Worm (Caenorhabditis elegans) whole organism, L4 larva: ENCODE data around the gene T16A1.5.

ENCODE experiments used
- D1046.2 ChIP-seq: fragments of 200-800 bp; sonication (Bioruptor generic); IDR thresholded peaks from 2 replicates; pipeline ENCODE4 v1.3.6; 2022; ENCODE audit warnings: missing genetic modification characterization, missing compliant biosample characterization
- F10B5.3 ChIP-seq: sonication (generic microtip); optimal IDR thresholded peaks from 2 replicates; lab custom pipeline; 2016; ENCODE audit warnings: mild to moderate bottlenecking, missing genetic modification characterization, missing compliant biosample characterization
- F49E8.2 ChIP-seq: sonication (generic microtip); optimal IDR thresholded peaks from 2 replicates; lab custom pipeline; 2016; ENCODE audit warnings: missing compliant biosample characterization, mild to moderate bottlenecking, missing genetic modification characterization, borderline replicate concordance
- R02D3.7 ChIP-seq: fragments of 150-350 bp; sonication (generic microtip); optimal IDR thresholded peaks from 3 replicates; lab custom pipeline; 2014; ENCODE audit warnings: missing biosample characterization, missing genetic modification characterization
- T26A8.4 ChIP-seq: fragments of 200-800 bp; sonication (Bioruptor generic); IDR thresholded peaks from 2 replicates; pipeline ENCODE4 v1.3.6; 2022; ENCODE audit warnings: missing genetic modification characterization, missing compliant biosample characterization
- ZK546.5 ChIP-seq, 2 experiments: sonication (generic microtip); optimal IDR thresholded peaks; 2 replicates each; lab custom pipeline; 2017; ENCODE audit warnings: missing biosample characterization in 2 of 2, missing genetic modification characterization in 2 of 2
- aly-2 ChIP-seq: sonication (generic microtip); optimal IDR thresholded peaks from 2 replicates; lab custom pipeline; 2018; ENCODE audit warnings: missing biosample characterization, missing genetic modification characterization
- attf-4 ChIP-seq: sonication (generic microtip); optimal IDR thresholded peaks from 3 replicates; lab custom pipeline; 2017; ENCODE audit warnings: missing biosample characterization, missing genetic modification characterization
- ceh-28 ChIP-seq: fragments of 150-350 bp; optimal IDR thresholded peaks from 2 replicates; lab custom pipeline; 2014; ENCODE audit warnings: missing biosample characterization, missing genetic modification reagents, missing genetic modification characterization
- ceh-44 ChIP-seq: fragments of 200-800 bp; sonication (Bioruptor generic); IDR thresholded peaks from 2 replicates; pipeline ENCODE4 v1.3.6; 2022; ENCODE audit warnings: missing genetic modification reagents, missing genetic modification characterization, missing compliant biosample characterization
- ceh-62 ChIP-seq: sonication (generic microtip); optimal IDR thresholded peaks from 2 replicates; lab custom pipeline; 2017; ENCODE audit warnings: missing biosample characterization, missing genetic modification characterization
- ctbp-1 ChIP-seq: fragments of 200-800 bp; sonication (Bioruptor generic); IDR thresholded peaks from 2 replicates; pipeline ENCODE4 v1.3.6; 2022; ENCODE audit warnings: missing genetic modification reagents, missing genetic modification characterization, missing compliant biosample characterization
- daf-16 ChIP-seq, 3 experiments: sonication (generic microtip); optimal IDR thresholded peaks; 2 replicates each; lab custom pipeline; 2016 to 2017; ENCODE audit warnings: missing genetic modification characterization in 3 of 3, missing genetic modification reagents in 3 of 3, mild to moderate bottlenecking in 2 of 3, missing compliant biosample characterization in 2 of 3, missing biosample characterization in 1 of 3, moderate library complexity in 1 of 3
- dmd-6 ChIP-seq: fragments of 200-800 bp; sonication (Bioruptor generic); IDR thresholded peaks from 2 replicates; pipeline ENCODE4 v1.3.6; 2022; ENCODE audit warnings: missing genetic modification reagents, missing genetic modification characterization, missing compliant biosample characterization
- dmd-9 ChIP-seq: fragments of 200-800 bp; sonication (Bioruptor generic); IDR thresholded peaks from 2 replicates; pipeline ENCODE4 v1.3.6; 2022; ENCODE audit warnings: missing genetic modification reagents, missing genetic modification characterization, missing compliant biosample characterization
- dpl-1 ChIP-seq: fragments of 150-350 bp; optimal IDR thresholded peaks from 2 replicates; lab custom pipeline; 2014; ENCODE audit warnings: missing biosample characterization, missing genetic modification reagents, missing genetic modification characterization
- hif-1 ChIP-seq, 2 experiments: sonication (generic microtip); optimal IDR thresholded peaks; 2 replicates each; lab custom pipeline; 2016 to 2017; ENCODE audit warnings: missing compliant biosample characterization in 2 of 2, missing genetic modification characterization in 2 of 2, missing genetic modification reagents in 2 of 2, missing genotype in 2 of 2, mild to moderate bottlenecking in 1 of 2
- hlh-11 ChIP-seq: fragments of 200-800 bp; sonication (Bioruptor generic); optimal IDR thresholded peaks from 2 replicates; lab custom pipeline; 2018; ENCODE audit warnings: mild to moderate bottlenecking, missing genetic modification characterization, missing compliant biosample characterization
- hmg-1.1 ChIP-seq: fragments of 200-800 bp; sonication (Bioruptor generic); IDR thresholded peaks from 2 replicates; pipeline ENCODE4 v1.3.6; 2022; ENCODE audit warnings: missing genetic modification reagents, missing genetic modification characterization, missing compliant biosample characterization
- lim-7 ChIP-seq: fragments of 200-800 bp; sonication (Bioruptor generic); IDR thresholded peaks from 2 replicates; pipeline ENCODE4 v1.3.6; 2022; ENCODE audit warnings: missing genetic modification characterization, missing compliant biosample characterization
- lin-1 ChIP-seq: fragments of 200-800 bp; sonication (Bioruptor generic); IDR thresholded peaks from 2 replicates; pipeline ENCODE4 v1.3.6; 2022; ENCODE audit warnings: missing genetic modification reagents, missing genetic modification characterization, missing compliant biosample characterization
- lin-39 ChIP-seq: fragments of 150-350 bp; optimal IDR thresholded peaks from 2 replicates; lab custom pipeline; 2014; ENCODE audit warnings: missing biosample characterization, missing genetic modification reagents, missing genetic modification characterization
- nhr-28 ChIP-seq: fragments of 150-350 bp; optimal IDR thresholded peaks from 2 replicates; lab custom pipeline; 2014; ENCODE audit warnings: missing biosample characterization, missing genetic modification characterization
- nhr-76 ChIP-seq: fragments of 150-350 bp; optimal IDR thresholded peaks from 2 replicates; lab custom pipeline; 2014; ENCODE audit warnings: missing biosample characterization, missing genetic modification characterization
- nhr-77 ChIP-seq: fragments of 150-350 bp; optimal IDR thresholded peaks from 2 replicates; lab custom pipeline; 2014; ENCODE audit warnings: missing biosample characterization, missing genetic modification characterization
- php-3 ChIP-seq: fragments of 200-800 bp; sonication (Bioruptor generic); IDR thresholded peaks from 2 replicates; pipeline ENCODE4 v1.3.6; 2022; ENCODE audit warnings: missing genetic modification reagents, missing genetic modification characterization, missing compliant biosample characterization
- pqm-1 ChIP-seq: sonication (generic microtip); optimal IDR thresholded peaks from 2 replicates; lab custom pipeline; 2017; ENCODE audit warnings: missing biosample characterization, missing genetic modification characterization
- rbr-2 ChIP-seq: sonication (generic microtip); optimal IDR thresholded peaks from 2 replicates; lab custom pipeline; 2016; ENCODE audit warnings: missing genotype, missing genetic modification characterization, missing compliant biosample characterization
- saeg-2 ChIP-seq: fragments of 200-800 bp; sonication (Bioruptor generic); IDR thresholded peaks from 2 replicates; pipeline ENCODE4 v1.3.6; 2022; ENCODE audit warnings: missing genetic modification reagents, missing genetic modification characterization, missing compliant biosample characterization
- set-16 ChIP-seq: fragments of 200-800 bp; sonication (Bioruptor generic); IDR thresholded peaks from 2 replicates; pipeline ENCODE4 v1.3.6; 2022; ENCODE audit warnings: missing genetic modification reagents, missing genetic modification characterization, missing compliant biosample characterization
- unc-130 ChIP-seq: sonication (generic microtip); optimal IDR thresholded peaks from 2 replicates; lab custom pipeline; 2016; ENCODE audit warnings: missing genetic modification reagents, missing genetic modification characterization, missing compliant biosample characterization
- unc-62 ChIP-seq, 3 experiments: fragments of 150-350 bp in 1 of 3; sonication (generic microtip); optimal IDR thresholded peaks in 2 of 3; peaks in 1 of 3; 1 replicate in 1 of 3; 2 replicates in 2 of 3; lab custom pipeline; 2014 to 2017; ENCODE audit warnings: missing biosample characterization in 3 of 3, missing genetic modification characterization in 3 of 3, missing genetic modification reagents in 3 of 3, missing genotype in 1 of 3
- vab-7 ChIP-seq: fragments of 200-800 bp; sonication (Bioruptor generic); IDR thresholded peaks from 2 replicates; pipeline ENCODE4 v1.3.6; 2022; ENCODE audit warnings: missing genetic modification reagents, missing genetic modification characterization, missing compliant biosample characterization
- zag-1 ChIP-seq: fragments of 150-350 bp; optimal IDR thresholded peaks from 2 replicates; lab custom pipeline; 2014; ENCODE audit warnings: missing biosample characterization, missing genetic modification characterization
- zfp-3 ChIP-seq: fragments of 200-800 bp; sonication (Bioruptor generic); conservative IDR thresholded peaks from 2 replicates; pipeline ENCODE4 v1.3.6; 2022; ENCODE audit warnings: missing genetic modification reagents, missing genetic modification characterization, missing compliant biosample characterization
- zip-11 ChIP-seq: fragments of 200-800 bp; sonication (Bioruptor generic); IDR thresholded peaks from 2 replicates; pipeline ENCODE4 v1.3.6; 2022; ENCODE audit warnings: missing genetic modification characterization, missing compliant biosample characterization
- zip-2 ChIP-seq: fragments of 150-350 bp; optimal IDR thresholded peaks from 2 replicates; lab custom pipeline; 2014; ENCODE audit warnings: missing biosample characterization, missing genetic modification characterization

Gene T16A1.5

DNA sequence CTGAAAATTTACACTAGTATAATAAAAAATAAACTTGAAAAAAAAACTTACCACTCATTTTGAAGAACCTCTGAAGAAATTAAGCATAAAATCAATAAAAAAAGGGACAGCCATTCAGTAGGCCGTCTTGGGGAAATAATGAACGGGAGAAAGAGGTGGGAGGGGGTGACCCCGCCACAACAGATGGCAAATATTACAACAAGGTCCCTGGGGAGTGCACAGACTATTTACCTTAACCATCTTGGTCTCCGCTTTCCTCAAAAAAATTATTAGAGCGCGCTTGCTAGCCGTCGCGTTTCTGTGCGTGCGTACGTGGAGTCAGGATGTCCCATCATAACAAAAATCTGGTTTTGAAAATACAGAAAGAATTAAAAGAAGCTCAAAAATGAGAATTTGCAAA lies 8.3 kb upstream of the T16A1.5 start, which contains the start of gene T16A1.10:
Gene T16A1.10 (minus strand): TSS at position 123 of the 400 bp plus-strand sequence.
- TF ChIP-seq zfp-3 (GFP tag; lab: Robert Waterston, UW) = no peak
- peak in 1 of 2 experiments; percentile 11 for TF ChIP-seq unc-62 (GFP tag; optimal IDR thresholded peaks at IDR 0.05 in 1 of 2; lab: Kevin White, UChicago)
- TF ChIP-seq unc-62 (tag; optimal IDR thresholded peaks at IDR 0.05; lab: Kevin White, UChicago) = no peak
- TF ChIP-seq, all 104 proteins: peak for 1

DNA sequence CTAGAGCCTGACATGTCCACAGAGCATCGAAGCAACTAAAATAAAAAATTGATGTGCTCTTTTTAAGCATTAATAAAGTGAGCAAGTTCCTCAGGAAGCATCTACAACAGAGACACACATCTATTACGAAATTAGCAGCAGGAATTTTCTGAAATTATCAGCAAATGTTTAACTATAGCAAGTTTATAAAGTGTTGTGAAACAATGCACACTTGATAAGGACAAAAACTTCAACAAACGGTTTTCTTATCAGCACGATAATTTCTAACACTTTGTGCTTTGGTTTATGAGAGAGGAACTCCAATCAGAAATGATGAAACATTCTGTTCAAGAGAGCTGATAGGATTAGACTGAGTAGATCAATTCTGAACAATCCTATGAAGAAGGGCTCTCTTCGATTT lies 7.0 kb upstream of the T16A1.5 start, which contains the start of gene trpl-5:
Gene trpl-5 (minus strand): TSS at position 32 of the 400 bp plus-strand sequence.
- TF ChIP-seq aly-2 (tag; lab: Kevin White, UChicago) (no peak), zfp-3 (GFP tag; lab: Robert Waterston, UW) (no peak), F10B5.3 (tag; lab: Kevin White, UChicago) (no peak), dmd-6 (GFP tag; lab: Robert Waterston, UW) (peak; percentile 70), pqm-1 (tag; lab: Kevin White, UChicago) (peak; percentile 99), nhr-76 (tag; lab: Kevin White, UChicago) (no peak), attf-4 (tag; lab: Kevin White, UChicago) (no peak), hif-1 (tag; optimal IDR thresholded peaks at IDR 0.05; lab: Kevin White, UChicago) (no peak), php-3 (GFP tag; lab: Robert Waterston, UW) (peak; percentile 44; the same call in 1 of the 2 replicates), ceh-44 (GFP tag; lab: Robert Waterston, UW) (no peak), dmd-9 (GFP tag; lab: Robert Waterston, UW) (no peak), D1046.2 (GFP tag; lab: Robert Waterston, UW) (no peak), daf-16 (GFP tag; optimal IDR thresholded peaks at IDR 0.05; lab: Kevin White, UChicago) (no peak), daf-16 (tag; optimal IDR thresholded peaks at IDR 0.05; lab: Kevin White, UChicago) (no peak), ceh-28 (tag; lab: Kevin White, UChicago) (no peak), saeg-2 (GFP tag; lab: Robert Waterston, UW) (no peak), lim-7 (GFP tag; lab: Robert Waterston, UW) (no peak), vab-7 (GFP tag; lab: Robert Waterston, UW) (no peak), zip-11 (GFP tag; lab: Robert Waterston, UW) (no peak), nhr-28 (tag; lab: Kevin White, UChicago) (peak; percentile 82), T26A8.4 (GFP tag; lab: Robert Waterston, UW) (no peak), dpl-1 (GFP tag; lab: Kevin White, UChicago) (no peak), lin-1 (GFP tag; lab: Robert Waterston, UW) (peak; percentile 72; the same call in 1 of the 2 replicates), unc-130 (GFP tag; lab: Kevin White, UChicago) (no peak), nhr-77 (tag; lab: Kevin White, UChicago) (peak; percentile 65), hlh-11 (tag; lab: Kevin White, UChicago) (peak; percentile 43), ctbp-1 (GFP tag; lab: Robert Waterston, UW) (no peak)

DNA sequence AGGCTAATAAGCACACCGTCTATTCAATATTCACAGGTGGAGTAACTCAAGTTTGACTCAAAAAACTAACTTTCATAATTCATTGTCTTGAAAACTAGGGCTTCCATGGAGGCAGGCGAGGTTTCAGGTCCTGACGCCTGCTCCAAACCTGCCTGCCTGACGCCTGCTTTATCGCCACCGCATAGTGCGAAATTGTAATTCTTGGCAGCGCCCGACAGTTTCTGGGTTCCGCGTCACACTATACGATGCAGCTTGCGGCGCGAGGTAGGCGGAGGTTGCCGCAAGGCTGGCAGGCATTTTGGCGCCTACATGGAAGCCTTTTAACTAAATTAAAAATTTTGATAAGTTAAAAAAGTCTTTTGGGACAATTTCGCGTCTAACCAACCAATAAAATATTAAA lies 3.6 kb upstream of the T16A1.5 start:
- no peak for TF ChIP-seq ceh-62
- peak; percentile 56; the same call in 1 of the 2 replicates for TF ChIP-seq set-16
- no peak for TF ChIP-seq R02D3.7

DNA sequence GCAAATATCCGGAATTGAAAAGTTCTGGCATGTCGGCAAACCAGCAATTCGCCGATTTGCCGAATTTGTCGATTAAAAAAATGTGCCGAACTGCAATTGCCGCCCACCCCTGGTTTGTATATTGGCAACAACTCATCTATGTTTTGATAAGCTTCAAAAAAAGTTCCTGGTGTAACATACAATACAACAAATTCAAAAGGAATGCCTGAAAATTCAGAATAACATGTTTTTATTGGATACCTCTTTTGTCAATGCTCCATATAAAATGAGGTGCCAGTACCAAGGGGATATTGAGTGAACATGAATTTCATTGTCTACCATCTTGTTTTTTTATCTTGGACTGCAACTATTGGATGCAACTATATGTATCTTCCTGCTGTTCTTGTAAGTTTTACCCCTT lies 2.4 kb downstream of the T16A1.5 start, which contains the start of gene T16A1.4:
Gene T16A1.4 (plus strand): TSS at position 301 of the 400 bp plus-strand sequence.
- no peak for TF ChIP-seq zip-2 (tag; lab: Kevin White, UChicago)
- no peak for TF ChIP-seq set-16
- no peak for TF ChIP-seq lin-39
- TF ChIP-seq zag-1 (tag; lab: Kevin White, UChicago) = no peak
- no peak for TF ChIP-seq hmg-1.1 (GFP tag; lab: Robert Waterston, UW)
- TF ChIP-seq F49E8.2 (tag; lab: Kevin White, UChicago) = no peak
- TF ChIP-seq ZK546.5 (tag; optimal IDR thresholded peaks at IDR 0.05; lab: Kevin White, UChicago) = no peak
- no peak for TF ChIP-seq rbr-2
- no peak for TF ChIP-seq nhr-76 (tag; lab: Kevin White, UChicago)
- no peak for TF ChIP-seq nhr-77 (tag; lab: Kevin White, UChicago)
- TF ChIP-seq aly-2 (tag; lab: Kevin White, UChicago) = no peak
- TF ChIP-seq, all 104 proteins: peak for 0
